Fruit fly (Drosophila melanogaster) whole organism, pupa: ENCODE results near the gene mats.
A peak's percentile ranks its signal among the peaks of the same experiment; 100 is the strongest.

Source experiments
- CG10348 ChIP-seq: fragments of 200-800 bp; sonication (Bioruptor generic); IDR thresholded peaks from 2 replicates; pipeline ENCODE4 v1.3.6; 2022; ENCODE audit warnings: missing biosample characterization, missing genetic modification characterization
- CG12605 ChIP-seq: fragments of 200-800 bp; sonication (Bioruptor generic); IDR thresholded peaks from 2 replicates; pipeline ENCODE4 v1.3.6; 2022; ENCODE audit warnings: missing biosample characterization, missing genetic modification characterization
- CG13204 ChIP-seq: fragments of 200-800 bp; sonication (Bioruptor generic); optimal IDR thresholded peaks from 2 replicates; lab custom pipeline; 2018; ENCODE audit warnings: missing biosample characterization, mild to moderate bottlenecking, missing genetic modification characterization, moderate library complexity
- CG14655 ChIP-seq: fragments of 200-800 bp; sonication (Bioruptor generic); optimal IDR thresholded peaks from 3 replicates; lab custom pipeline; 2017; ENCODE audit warnings: mild to moderate bottlenecking, missing biosample characterization, missing genetic modification reagents, missing genetic modification characterization
- CG15710 ChIP-seq: fragments of 200-800 bp; sonication (Bioruptor generic); optimal IDR thresholded peaks from 2 replicates; lab custom pipeline; 2018; ENCODE audit warnings: missing biosample characterization, mild to moderate bottlenecking, missing genetic modification characterization, moderate library complexity
- CG17806 ChIP-seq: fragments of 200-800 bp; sonication (Bioruptor generic); optimal IDR thresholded peaks from 2 replicates; lab custom pipeline; 2018; ENCODE audit warnings: missing biosample characterization, mild to moderate bottlenecking, missing genetic modification characterization, moderate library complexity
- CG32121 ChIP-seq: fragments of 200-800 bp; sonication (Bioruptor generic); IDR thresholded peaks from 2 replicates; pipeline ENCODE4 v1.3.6; 2022; ENCODE audit warnings: missing biosample characterization, missing genetic modification characterization
- CG34367 ChIP-seq: fragments of 200-800 bp; sonication (Bioruptor generic); optimal IDR thresholded peaks from 2 replicates; lab custom pipeline; 2018; ENCODE audit warnings: missing biosample characterization, mild to moderate bottlenecking, missing genetic modification characterization
- CG4496 ChIP-seq: fragments of 200-800 bp; sonication (Bioruptor generic); IDR thresholded peaks from 3 replicates; pipeline ENCODE4 v1.3.6; 2022; ENCODE audit warnings: missing biosample characterization, missing genetic modification characterization
- CG8159 ChIP-seq: fragments of 200-800 bp; sonication (Bioruptor generic); optimal IDR thresholded peaks from 3 replicates; lab custom pipeline; 2018; ENCODE audit warnings: missing biosample characterization, mild to moderate bottlenecking, missing genetic modification characterization, moderate library complexity
- CG8301 ChIP-seq: fragments of 200-800 bp; sonication (Bioruptor generic); optimal IDR thresholded peaks from 2 replicates; lab custom pipeline; 2018; ENCODE audit warnings: missing biosample characterization, mild to moderate bottlenecking, missing genetic modification characterization
- CG9948 ChIP-seq: fragments of 200-800 bp; sonication (Bioruptor generic); optimal IDR thresholded peaks from 2 replicates; lab custom pipeline; 2018; ENCODE audit warnings: missing biosample characterization, mild to moderate bottlenecking, missing genetic modification characterization, moderate library complexity
- D1 ChIP-seq: fragments of 200-800 bp; sonication (Bioruptor generic); optimal IDR thresholded peaks from 2 replicates; lab custom pipeline; 2018; ENCODE audit warnings: missing biosample characterization, mild to moderate bottlenecking, missing genetic modification characterization, moderate library complexity
- EcR ChIP-seq: fragments of 200-800 bp; sonication (Bioruptor generic); optimal IDR thresholded peaks from 3 replicates; lab custom pipeline; 2019; ENCODE audit warnings: missing biosample characterization, missing genetic modification characterization, mild to moderate bottlenecking, moderate library complexity, missing genetic modification reagents
- Ets98B ChIP-seq: fragments of 200-800 bp; sonication (Bioruptor generic); IDR thresholded peaks from 2 replicates; pipeline ENCODE4 v1.3.6; 2022; ENCODE audit warnings: missing biosample characterization, missing genetic modification characterization
- Pif1A ChIP-seq: fragments of 200-800 bp; sonication (Bioruptor generic); optimal IDR thresholded peaks from 3 replicates; lab custom pipeline; 2016; ENCODE audit warnings: missing biosample characterization, missing genetic modification characterization
- Pif1B ChIP-seq: fragments of 200-800 bp; sonication (Bioruptor generic); optimal IDR thresholded peaks from 3 replicates; lab custom pipeline; 2016; ENCODE audit warnings: missing biosample characterization, missing genetic modification characterization
- Snoo ChIP-seq: fragments of 200-800 bp; sonication (Bioruptor generic); optimal IDR thresholded peaks from 3 replicates; lab custom pipeline; 2017; ENCODE audit warnings: missing biosample characterization, mild to moderate bottlenecking, missing genetic modification characterization, inconsistent platforms
- fd96Ca ChIP-seq: fragments of 200-800 bp; sonication (Bioruptor generic); IDR thresholded peaks from 3 replicates; pipeline ENCODE4 v1.3.6; 2022; ENCODE audit warnings: missing biosample characterization, missing genetic modification characterization
- gl ChIP-seq: fragments of 200-800 bp; sonication (Bioruptor generic); optimal IDR thresholded peaks from 2 replicates; lab custom pipeline; 2018; ENCODE audit warnings: missing biosample characterization, mild to moderate bottlenecking, missing genetic modification characterization
- rn ChIP-seq: fragments of 200-800 bp; sonication (Bioruptor generic); IDR thresholded peaks from 2 replicates; pipeline ENCODE4 v1.3.6; 2022; ENCODE audit warnings: missing biosample characterization, missing genetic modification characterization

mats gene

DNA sequence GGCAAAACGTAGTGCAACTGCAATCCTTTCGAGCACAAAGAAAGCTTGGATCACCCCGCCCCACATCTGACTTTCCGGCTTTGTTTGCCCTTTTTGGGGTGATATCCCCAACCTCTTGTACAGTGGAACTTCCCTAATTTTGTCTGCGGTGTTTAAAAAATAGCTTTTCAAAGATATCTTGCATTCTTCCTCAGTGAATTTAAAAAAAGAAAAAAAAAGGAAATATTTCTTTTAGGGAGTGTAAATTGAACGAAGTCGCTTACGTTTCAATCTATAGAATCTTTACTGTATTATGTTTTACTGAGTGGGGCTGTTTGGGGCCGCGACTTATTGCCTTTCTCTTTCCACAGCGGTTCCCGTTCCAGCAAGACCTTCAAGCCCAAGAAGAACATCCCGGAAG is 657 bp downstream of the mats start:
- peak; percentile 70 for TF ChIP-seq CG15710 (tag; lab: Kevin White, UChicago)
- TF ChIP-seq Pif1A = peak; percentile 74
- no peak for TF ChIP-seq CG14655 (GFP tag; lab: Kevin White, UChicago)
- TF ChIP-seq D1 (tag; lab: Kevin White, UChicago) = no peak
- TF ChIP-seq CG32121 (GFP tag; lab: Robert Waterston, UW) = peak; percentile 60; the same call in 1 of the 2 replicates
- TF ChIP-seq Ets98B (GFP tag; lab: Robert Waterston, UW) = peak; percentile 70
- TF ChIP-seq Pif1B (GFP tag; lab: Kevin White, UChicago) = peak; percentile 71
- TF ChIP-seq CG12605 = peak; percentile 61
- peak; percentile 86 for TF ChIP-seq CG4496 (GFP tag; lab: Robert Waterston, UW)
- 0 out of 2 replicates have a peak, but pooled peaks have one; percentile 32 for TF ChIP-seq CG10348
- peak; percentile 49 for TF ChIP-seq CG9948 (tag; lab: Kevin White, UChicago)
- peak; percentile 55 for TF ChIP-seq CG8159 (tag; lab: Kevin White, UChicago)
- TF ChIP-seq Snoo (tag; lab: Kevin White, UChicago) = peak; percentile 87
- peak; percentile 23 for TF ChIP-seq CG34367 (tag; lab: Kevin White, UChicago)
- no peak for TF ChIP-seq CG13204 (GFP tag; lab: Kevin White, UChicago)
- no peak for TF ChIP-seq EcR (GFP tag; lab: Kevin White, UChicago)
- TF ChIP-seq CG17806 (tag; lab: Kevin White, UChicago) = peak; percentile 43

- TF ChIP-seq fd96Ca (no peak), CG17806 (tag; lab: Kevin White, UChicago) (peak; percentile 58), Snoo (tag; lab: Kevin White, UChicago) (peak; percentile 30), Pif1B (GFP tag; lab: Kevin White, UChicago) (no peak), CG14655 (GFP tag; lab: Kevin White, UChicago) (no peak), CG12605 (0 out of 2 replicates have a peak, but pooled peaks have one; percentile 34), CG15710 (tag; lab: Kevin White, UChicago) (peak; percentile 63), CG9948 (tag; lab: Kevin White, UChicago) (peak; percentile 50), EcR (GFP tag; lab: Kevin White, UChicago) (peak; percentile 30), CG8159 (tag; lab: Kevin White, UChicago) (peak; percentile 66), rn (GFP tag; lab: Robert Waterston, UW) (no peak), CG4496 (GFP tag; lab: Robert Waterston, UW) (0 out of 3 replicates have a peak, but pooled peaks have one; percentile 37), CG34367 (tag; lab: Kevin White, UChicago) (peak; percentile 45)
Observed at dm6 chr3R:22423996-22424395, 3.0 kb downstream of the mats start.

DNA sequence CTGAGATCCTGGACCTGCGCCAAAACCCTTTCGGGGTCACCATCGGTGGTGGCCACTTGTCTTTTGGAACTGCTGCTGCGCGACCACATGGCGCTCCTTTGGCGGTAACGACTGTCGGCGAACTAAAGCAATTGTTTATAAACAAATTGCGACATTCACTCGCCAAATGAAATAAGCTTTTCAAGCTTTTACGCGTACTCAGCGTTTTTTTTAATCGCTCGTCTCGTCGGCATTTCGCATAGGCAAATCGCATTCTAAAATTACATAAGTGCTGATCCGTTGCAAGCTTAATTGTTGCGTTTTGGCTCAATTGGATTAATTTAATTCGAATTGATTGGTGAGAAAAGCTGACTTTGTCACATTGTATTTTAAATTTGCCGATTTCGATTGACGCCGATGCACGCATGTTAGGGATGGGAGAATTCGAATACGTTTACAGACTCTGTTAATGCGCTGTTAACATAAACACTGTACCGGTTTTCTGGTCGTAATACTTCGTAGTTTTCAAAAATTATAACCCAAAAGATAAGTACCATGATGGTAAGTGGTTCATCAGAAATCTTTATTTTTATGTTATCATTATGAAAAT is 3.7 kb downstream of the mats start, which contains the start of gene pinta:
Gene pinta (minus strand): TSS at position 328 of the 589 bp plus-strand sequence.
- no peak for TF ChIP-seq CG17806 (tag; lab: Kevin White, UChicago)
- TF ChIP-seq CG13204 (GFP tag; lab: Kevin White, UChicago) = no peak
- no peak for TF ChIP-seq EcR (GFP tag; lab: Kevin White, UChicago)
- no peak for TF ChIP-seq CG15710 (tag; lab: Kevin White, UChicago)
- TF ChIP-seq CG8301 (tag; lab: Kevin White, UChicago) = no peak
- no peak for TF ChIP-seq CG34367 (tag; lab: Kevin White, UChicago)
- TF ChIP-seq CG8159 (tag; lab: Kevin White, UChicago) = no peak
- no peak for TF ChIP-seq CG4496 (GFP tag; lab: Robert Waterston, UW)
- TF ChIP-seq Pif1A = no peak

DNA sequence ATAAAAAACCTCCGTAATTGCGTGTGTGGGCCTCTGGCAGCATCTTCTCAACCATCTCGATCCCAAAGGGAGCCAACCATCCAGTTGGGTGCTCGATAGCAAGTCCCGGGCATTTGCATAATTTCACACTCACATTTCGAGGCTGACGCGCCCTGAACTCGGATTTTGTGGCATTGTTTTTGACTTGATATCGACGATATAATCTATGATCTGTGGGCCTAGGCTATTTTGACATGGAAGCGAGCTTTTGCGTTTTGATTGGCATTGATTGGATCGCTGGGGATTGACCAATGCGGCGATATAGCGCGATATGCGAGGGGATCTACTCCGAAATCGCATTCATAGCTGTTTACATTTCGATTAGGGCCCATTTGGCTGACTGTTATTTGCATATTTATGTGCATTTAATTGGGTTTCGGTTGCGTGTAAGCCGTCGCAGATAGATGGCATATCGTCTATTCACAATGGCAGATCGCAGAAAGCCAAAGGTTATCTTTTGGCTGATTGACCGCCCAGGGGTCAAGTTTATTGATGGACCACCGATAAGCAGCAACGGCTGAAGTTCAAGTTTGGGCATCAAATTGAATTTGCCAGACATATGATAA is 11.3 kb downstream of the mats start:
- TF ChIP-seq D1 (tag; lab: Kevin White, UChicago) (no peak), CG4496 (GFP tag; lab: Robert Waterston, UW) (no peak), CG14655 (GFP tag; lab: Kevin White, UChicago) (no peak), EcR (GFP tag; lab: Kevin White, UChicago) (no peak), CG13204 (GFP tag; lab: Kevin White, UChicago) (no peak), Pif1B (GFP tag; lab: Kevin White, UChicago) (no peak), CG8159 (tag; lab: Kevin White, UChicago) (no peak), CG17806 (tag; lab: Kevin White, UChicago) (no peak), Ets98B (GFP tag; lab: Robert Waterston, UW) (no peak), CG9948 (tag; lab: Kevin White, UChicago) (no peak), fd96Ca (no peak), CG8301 (tag; lab: Kevin White, UChicago) (no peak), Pif1A (no peak), CG34367 (tag; lab: Kevin White, UChicago) (no peak), Snoo (tag; lab: Kevin White, UChicago) (no peak), gl (tag; lab: Kevin White, UChicago) (no peak), rn (GFP tag; lab: Robert Waterston, UW) (no peak), CG15710 (tag; lab: Kevin White, UChicago) (no peak), CG32121 (GFP tag; lab: Robert Waterston, UW) (no peak)

DNA sequence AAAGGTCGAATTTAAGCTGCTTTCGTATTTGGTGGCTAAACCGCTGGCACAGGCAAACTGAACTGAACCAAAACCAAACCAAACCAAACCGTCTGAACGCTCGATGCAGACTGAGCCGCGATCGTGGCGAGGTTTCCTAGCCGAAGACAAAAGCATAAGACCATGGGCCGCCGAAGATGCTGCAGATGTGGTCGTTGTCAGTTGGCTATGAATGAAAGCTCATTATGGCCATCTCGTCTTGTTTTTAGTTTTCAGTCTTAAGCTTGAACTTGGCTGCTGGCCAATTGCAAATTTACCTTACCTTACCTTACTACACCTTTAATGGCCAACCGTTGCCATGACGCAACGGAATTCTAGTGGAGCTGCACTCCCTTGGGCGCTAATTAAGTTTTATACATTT is 15.1 kb downstream of the mats start, which contains the start of gene CG13847:
Gene CG13847 (minus strand): TSS at position 101 of the 400 bp plus-strand sequence.
- TF ChIP-seq CG9948 (tag; lab: Kevin White, UChicago) = no peak
- TF ChIP-seq Ets98B (GFP tag; lab: Robert Waterston, UW) = no peak
- no peak for TF ChIP-seq CG17806 (tag; lab: Kevin White, UChicago)
- no peak for TF ChIP-seq rn (GFP tag; lab: Robert Waterston, UW)
- no peak for TF ChIP-seq CG13204 (GFP tag; lab: Kevin White, UChicago)
- no peak for TF ChIP-seq fd96Ca
- no peak for TF ChIP-seq CG8159 (tag; lab: Kevin White, UChicago)
- no peak for TF ChIP-seq CG34367 (tag; lab: Kevin White, UChicago)
- no peak for TF ChIP-seq CG12605
- TF ChIP-seq CG10348 = no peak
- no peak for TF ChIP-seq CG14655 (GFP tag; lab: Kevin White, UChicago)
- no peak for TF ChIP-seq CG8301 (tag; lab: Kevin White, UChicago)
- TF ChIP-seq, all 21 proteins: peak for 0
